In the genomic region with DNA sequence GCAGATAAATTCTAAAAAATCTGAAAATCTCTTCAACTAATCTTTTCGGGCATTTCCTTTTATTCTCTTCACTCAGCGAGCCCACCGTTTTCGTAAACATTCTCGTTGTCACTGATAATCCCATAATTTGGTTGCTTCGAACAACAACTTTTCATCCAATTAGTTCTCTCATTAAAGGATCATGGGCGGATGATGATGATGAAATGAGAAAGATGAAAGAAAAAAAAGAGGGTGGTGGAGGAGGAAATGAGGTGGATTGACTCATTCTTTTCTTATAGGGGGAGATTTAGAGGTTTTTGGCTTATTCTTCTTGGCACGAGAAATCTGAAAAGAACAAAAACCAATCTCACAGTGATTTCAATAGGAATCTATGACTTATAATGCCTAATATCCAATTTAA, we compare ENCODE assay signal across 5 worm cellular contexts.
TF ChIP-seq lines count a peak whose summit lies in the region.

No protein-coding gene starts in this region.

TF ChIP-seq in whole organism, L1 larva, 84 proteins besides CTCF, POLR2A, EP300 and RAD21 (continues in another document):
- TF ChIP-seq ztf-4 (tag; optimal IDR thresholded peaks at IDR 0.05; lab: Kevin White, UChicago) (no peak), aha-1 (tag; optimal IDR thresholded peaks at IDR 0.05; lab: Kevin White, UChicago) (no peak), unc-86 (tag; optimal IDR thresholded peaks at IDR 0.05; lab: Kevin White, UChicago) (no peak), mef-2 (tag; optimal IDR thresholded peaks at IDR 0.05; lab: Kevin White, UChicago) (no peak), zip-4 (GFP tag; optimal IDR thresholded peaks at IDR 0.05; lab: Kevin White, UChicago) (no peak), lsy-2 (tag; optimal IDR thresholded peaks at IDR 0.05; lab: Kevin White, UChicago) (peak in 1 of 2 experiments; percentile 17), fkh-10 (GFP tag; optimal IDR thresholded peaks at IDR 0.05; lab: Kevin White, UChicago) (no peak), sptf-1 (tag; optimal IDR thresholded peaks at IDR 0.05; lab: Kevin White, UChicago) (no peak), blmp-1 (tag; optimal IDR thresholded peaks at IDR 0.05; lab: Kevin White, UChicago) (no peak), nhr-28 (tag; optimal IDR thresholded peaks at IDR 0.05; lab: Kevin White, UChicago) (no peak), nhr-84 (tag; optimal IDR thresholded peaks at IDR 0.05; lab: Kevin White, UChicago) (no peak), unc-62 (GFP tag; optimal IDR thresholded peaks at IDR 0.05; lab: Kevin White, UChicago) (no peak), ces-1 (GFP tag; optimal IDR thresholded peaks at IDR 0.05; lab: Kevin White, UChicago) (no peak), fkh-8 (tag; optimal IDR thresholded peaks at IDR 0.05; lab: Kevin White, UChicago) (peak; percentile 42), zag-1 (tag; optimal IDR thresholded peaks at IDR 0.05; lab: Kevin White, UChicago) (no peak), alr-1 (tag; optimal IDR thresholded peaks at IDR 0.05; lab: Kevin White, UChicago; ENCODE audit: borderline replicate concordance) (no peak), pqm-1 (tag; optimal IDR thresholded peaks at IDR 0.05; lab: Kevin White, UChicago) (no peak), aly-2 (tag; optimal IDR thresholded peaks at IDR 0.05; lab: Kevin White, UChicago) (no peak)

TF ChIP-seq in whole organism, L2 larva, 48 proteins besides CTCF, POLR2A, EP300 and RAD21:
- TF ChIP-seq nhr-237 (tag; optimal IDR thresholded peaks at IDR 0.05; lab: Kevin White, UChicago) (no peak), nhr-25 (tag; optimal IDR thresholded peaks at IDR 0.05; lab: Kevin White, UChicago) (no peak), C34F6.9 (tag; optimal IDR thresholded peaks at IDR 0.05; lab: Kevin White, UChicago) (peak; percentile 35), sma-9 (GFP tag; optimal IDR thresholded peaks at IDR 0.05; lab: Kevin White, UChicago) (peak; percentile 0), sma-9 (tag; optimal IDR thresholded peaks at IDR 0.05; lab: Kevin White, UChicago) (no peak), sem-4 (tag; optimal IDR thresholded peaks at IDR 0.05; lab: Kevin White, UChicago) (no peak), fos-1 (tag; optimal IDR thresholded peaks at IDR 0.05; lab: Kevin White, UChicago) (peak; percentile 14), unc-62 (GFP tag; optimal IDR thresholded peaks at IDR 0.05; lab: Kevin White, UChicago) (no peak), lin-13 (GFP tag; optimal IDR thresholded peaks at IDR 0.05; lab: Kevin White, UChicago) (no peak)

TF ChIP-seq in whole organism, L3 larva, 47 proteins besides CTCF, POLR2A, EP300 and RAD21:
- TF ChIP-seq egl-5 (tag; optimal IDR thresholded peaks at IDR 0.05; lab: Kevin White, UChicago) (peak; percentile 72), egl-27 (tag; optimal IDR thresholded peaks at IDR 0.05; lab: Kevin White, UChicago) (no peak)

TF ChIP-seq in whole organism, late embryonic, 69 proteins besides CTCF, POLR2A, EP300 and RAD21:
- TF ChIP-seq unc-42 (tag; optimal IDR thresholded peaks at IDR 0.05; lab: Kevin White, UChicago) (peak; percentile 4), ceh-24 (tag; optimal IDR thresholded peaks at IDR 0.05; lab: Kevin White, UChicago) (no peak), elt-4 (tag; optimal IDR thresholded peaks at IDR 0.05; lab: Kevin White, UChicago) (no peak), hlh-6 (tag; optimal IDR thresholded peaks at IDR 0.05; lab: Kevin White, UChicago) (no peak)

TF ChIP-seq in whole organism, mixed stage, embryonic, 35 proteins besides CTCF, POLR2A, EP300 and RAD21:
- peak; percentile 22 for TF ChIP-seq mls-2 (tag; optimal IDR thresholded peaks at IDR 0.05; lab: Kevin White, UChicago)
- no peak for TF ChIP-seq sptf-1 (tag; optimal IDR thresholded peaks at IDR 0.05; lab: Kevin White, UChicago)
- TF ChIP-seq ces-1 (GFP tag; optimal IDR thresholded peaks at IDR 0.05; lab: Kevin White, UChicago): peak; percentile 77
TF ChIP-seq in whole organism, mixed stage, embryonic: peak in this region for 2.
